Worm (Caenorhabditis elegans): Measurements from ENCODE around the gene str-87.

ce11 chrV:8988104-8988503 is at the start of gene str-87:
- TF ChIP-seq T22C8.4 (GFP tag; IDR thresholded peaks at IDR 0.05) (no peak), cog-1 (tag; optimal IDR thresholded peaks at IDR 0.05) (no peak), ztf-23 (GFP tag; IDR thresholded peaks at IDR 0.05) (no peak), ref-1 (GFP tag; conservative IDR thresholded peaks at IDR 0.05) (no peak), ztf-29 (GFP tag; IDR thresholded peaks at IDR 0.05) (no peak), med-1 (GFP tag; optimal IDR thresholded peaks at IDR 0.05; ENCODE audit: insufficient read depth) (no peak), flt-1 (GFP tag; IDR thresholded peaks at IDR 0.05) (no peak), klf-2 (GFP tag; conservative IDR thresholded peaks at IDR 0.05) (no peak)
